Fruit fly (Drosophila melanogaster): Measurements from ENCODE around the gene HDAC11.

HDAC11 gene

dm6 chr3R:24810844-24811625 lies 45.0 kb downstream of the HDAC11 start (continued):
- TF ChIP-seq CG13424 (tag; optimal IDR thresholded peaks at IDR 0.05) (peak; percentile 90), CG18476 (GFP tag; optimal IDR thresholded peaks at IDR 0.05) (peak; percentile 83), CG12659 (GFP tag; optimal IDR thresholded peaks at IDR 0.05) (peak; percentile 92), Ets65A (GFP tag) (peak; percentile 97), CG4282 (GFP tag; optimal IDR thresholded peaks at IDR 0.05) (peak; percentile 57), CG10147 (GFP tag; optimal IDR thresholded peaks at IDR 0.05) (peak; percentile 68), hkb (optimal IDR thresholded peaks at IDR 0.05) (no peak), hkb (GFP tag; IDR thresholded peaks at IDR 0.05) (peak; percentile 92), Usf (GFP tag; optimal IDR thresholded peaks at IDR 0.05) (peak; percentile 60), Dbx (GFP tag; IDR thresholded peaks at IDR 0.05) (peak; percentile 90), Sry-δ (GFP tag; optimal IDR thresholded peaks at IDR 0.05) (peak; percentile 48), vnd (GFP tag; IDR thresholded peaks at IDR 0.05; ENCODE audit: partially characterized antibody) (no peak), CG3838 (GFP tag; optimal IDR thresholded peaks at IDR 0.05) (peak; percentile 42), slp2 (GFP tag; optimal IDR thresholded peaks at IDR 0.05) (peak; percentile 78), CG9797 (GFP tag; optimal IDR thresholded peaks at IDR 0.05) (no peak), Nf-YC (tag; optimal IDR thresholded peaks at IDR 0.05) (peak; percentile 72), Oaz (GFP tag; IDR thresholded peaks at IDR 0.05) (peak; percentile 83), CG11696 (GFP tag; IDR thresholded peaks at IDR 0.05) (peak; percentile 88), z (GFP tag; IDR thresholded peaks at IDR 0.05) (0 out of 3 replicates have a peak, but pooled peaks have one; percentile 18), Gsc (GFP tag; IDR thresholded peaks at IDR 0.05) (no peak)

- peak; percentile 54 for TF ChIP-seq CG8359 (GFP tag; optimal IDR thresholded peaks at IDR 0.05; ENCODE audit: borderline replicate concordance)
- TF ChIP-seq Spps (tag; optimal IDR thresholded peaks at IDR 0.05) = peak; percentile 41
- TF ChIP-seq CG8388 (GFP tag; optimal IDR thresholded peaks at IDR 0.05) = peak; percentile 40
- TF ChIP-seq mirr (GFP tag; optimal IDR thresholded peaks at IDR 0.05) = peak; percentile 39
- TF ChIP-seq CG6854 (GFP tag; optimal IDR thresholded peaks at IDR 0.05) = peak; percentile 48
- TF ChIP-seq CG2202 (tag; optimal IDR thresholded peaks at IDR 0.05) = peak; percentile 53
- TF ChIP-seq run (tag; optimal IDR thresholded peaks at IDR 0.05) = peak; percentile 52
- TF ChIP-seq Vsx1 (GFP tag; optimal IDR thresholded peaks at IDR 0.05) = peak; percentile 67
- no peak for TF ChIP-seq NC2α (GFP tag; optimal IDR thresholded peaks at IDR 0.05)
- peak in 1 of 2 experiments; percentile 28 for TF ChIP-seq Eip74EF (GFP tag; optimal IDR thresholded peaks at IDR 0.05)
- peak; percentile 27 for TF ChIP-seq CG6254 (GFP tag; optimal IDR thresholded peaks at IDR 0.05)
- TF ChIP-seq sd (tag; optimal IDR thresholded peaks at IDR 0.05) = peak; percentile 17
- peak; percentile 92 for TF ChIP-seq Asciz (GFP tag; optimal IDR thresholded peaks at IDR 0.05)
- TF ChIP-seq CG3726 (GFP tag; IDR thresholded peaks at IDR 0.05) = no peak
- TF ChIP-seq CG10979 (tag; optimal IDR thresholded peaks at IDR 0.05) = peak; percentile 13
- peak; percentile 31 for TF ChIP-seq Sry-β (GFP tag; optimal IDR thresholded peaks at IDR 0.05)
- no peak for TF ChIP-seq en (GFP tag; optimal IDR thresholded peaks at IDR 0.05)
- TF ChIP-seq ATbp (GFP tag; optimal IDR thresholded peaks at IDR 0.05) = peak; percentile 84
- TF ChIP-seq CG9817 (tag; optimal IDR thresholded peaks at IDR 0.05) = peak; percentile 9
- peak; percentile 44 for TF ChIP-seq sug (tag; optimal IDR thresholded peaks at IDR 0.05)
- TF ChIP-seq CG33557 (GFP tag; optimal IDR thresholded peaks at IDR 0.05) = peak; percentile 65
- TF ChIP-seq fd3F (GFP tag; optimal IDR thresholded peaks at IDR 0.05) = peak; percentile 61
- TF ChIP-seq Six4 (GFP tag; optimal IDR thresholded peaks at IDR 0.05) = peak; percentile 9
- TF ChIP-seq row (GFP tag; IDR thresholded peaks at IDR 0.05) = 0 out of 3 replicates have a peak, but pooled peaks have one; percentile 7
- TF ChIP-seq pzg (GFP tag; optimal IDR thresholded peaks at IDR 0.05) = no peak
- no peak for TF ChIP-seq CHES-1-like (GFP tag; optimal IDR thresholded peaks at IDR 0.05)
- TF ChIP-seq CG9727 (GFP tag; optimal IDR thresholded peaks at IDR 0.05) = peak; percentile 47
These were observed 46.3 kb downstream of the HDAC11 start for dm6 chr3R:24809576-24810279.
